Worm (Caenorhabditis elegans): ENCODE results near the gene F38A5.2.

Gene F38A5.2

ce11 chrIV:6631704-6632272 is 46.6 kb upstream of the F38A5.2 start, which contains the start of the genes cest-5.1 and C01B10.9 (continued):
- TF ChIP-seq efl-3 (GFP tag; optimal IDR thresholded peaks at IDR 0.05) (no peak), nhr-77 (tag; optimal IDR thresholded peaks at IDR 0.05) (peak; percentile 36), nhr-28 (tag; optimal IDR thresholded peaks at IDR 0.05) (no peak), F16B12.6 (tag; optimal IDR thresholded peaks at IDR 0.05) (no peak), mef-2 (tag; optimal IDR thresholded peaks at IDR 0.05) (no peak), fkh-10 (GFP tag; optimal IDR thresholded peaks at IDR 0.05) (no peak), aha-1 (tag; optimal IDR thresholded peaks at IDR 0.05) (no peak), mep-1 (tag; optimal IDR thresholded peaks at IDR 0.05) (no peak), lin-13 (GFP tag; optimal IDR thresholded peaks at IDR 0.05) (peak; percentile 42), snpc-4 (tag; optimal IDR thresholded peaks at IDR 0.05) (peak; percentile 53), C34B4.2 (tag; optimal IDR thresholded peaks at IDR 0.05) (no peak), elt-3 (tag; optimal IDR thresholded peaks at IDR 0.05) (peak in 1 of 6 experiments; percentile 46), ceh-63 (GFP tag; optimal IDR thresholded peaks at IDR 0.05) (no peak), snu-23 (GFP tag; optimal IDR thresholded peaks at IDR 0.05) (peak; percentile 85), nhr-47 (tag; optimal IDR thresholded peaks at IDR 0.05) (peak; percentile 93), ceh-88 (GFP tag; IDR thresholded peaks at IDR 0.05) (peak; percentile 70), zip-4 (GFP tag; optimal IDR thresholded peaks at IDR 0.05) (peak; percentile 48), fkh-4 (tag; optimal IDR thresholded peaks at IDR 0.05; ENCODE audit: borderline replicate concordance) (peak; percentile 91), nhr-11 (tag; optimal IDR thresholded peaks at IDR 0.05) (peak; percentile 3), dsc-1 (tag; optimal IDR thresholded peaks at IDR 0.05) (peak; percentile 88), hlh-17 (GFP tag; optimal IDR thresholded peaks at IDR 0.05; ENCODE audit: borderline replicate concordance) (no peak), hpl-2 (GFP tag; optimal IDR thresholded peaks at IDR 0.05) (no peak), nhr-85 (tag) (peak; percentile 92), nhr-19 (GFP tag; conservative IDR thresholded peaks at IDR 0.05) (peak; percentile 85), lir-3 (tag; optimal IDR thresholded peaks at IDR 0.05; ENCODE audit: poor library complexity) (peak; percentile 96), ceh-82 (tag; optimal IDR thresholded peaks at IDR 0.05) (peak; percentile 48 to 79 (median 61)), nhr-237 (tag; optimal IDR thresholded peaks at IDR 0.05) (no peak), skn-1 (tag; optimal IDR thresholded peaks at IDR 0.05) (peak; percentile 77), grh-1 (GFP tag; IDR thresholded peaks at IDR 0.05) (peak; percentile 57; the same call in 1 of the 2 replicates), nhr-20 (tag; optimal IDR thresholded peaks at IDR 0.05) (peak; percentile 80), mdl-1 (tag; optimal IDR thresholded peaks at IDR 0.05) (peak in 1 of 2 experiments; percentile 28), hlh-4 (tag; optimal IDR thresholded peaks at IDR 0.05) (peak; percentile 28)

ce11 chrIV:6627798-6628197 is 42.6 kb upstream of the F38A5.2 start, which contains the start of gene cest-5.2:
Gene cest-5.2, minus strand, starts transcription at chrIV:6627925.
- no peak for TF ChIP-seq fkh-4 (tag; optimal IDR thresholded peaks at IDR 0.05; ENCODE audit: borderline replicate concordance)
- TF ChIP-seq nhr-90 (tag; optimal IDR thresholded peaks at IDR 0.05; ENCODE audit: poor library complexity), result peak; percentile 9
- TF ChIP-seq elt-2 (tag; optimal IDR thresholded peaks at IDR 0.05), result peak; percentile 51
- TF ChIP-seq sup-37 (GFP tag; optimal IDR thresholded peaks at IDR 0.05), result no peak
- no peak for TF ChIP-seq mab-9 (GFP tag; IDR thresholded peaks at IDR 0.05)
- TF ChIP-seq nhr-76 (tag; optimal IDR thresholded peaks at IDR 0.05), result no peak
- TF ChIP-seq isw-1 (GFP tag; IDR thresholded peaks at IDR 0.05), result no peak

- no peak for TF ChIP-seq hlh-4 (tag; optimal IDR thresholded peaks at IDR 0.05)
- no peak for TF ChIP-seq fkh-4 (tag; optimal IDR thresholded peaks at IDR 0.05; ENCODE audit: borderline replicate concordance)
- no peak for TF ChIP-seq rnt-1 (tag; optimal IDR thresholded peaks at IDR 0.05)
- no peak for TF ChIP-seq ceh-82 (tag; optimal IDR thresholded peaks at IDR 0.05)
- TF ChIP-seq egl-13 (tag; optimal IDR thresholded peaks at IDR 0.05), result no peak
- no peak for TF ChIP-seq nhr-28 (tag; optimal IDR thresholded peaks at IDR 0.05)
Observed at ce11 chrIV:6623390-6623789, 38.2 kb upstream of the F38A5.2 start, which contains the start of gene C01B10.44. Gene C01B10.44, plus strand, starts transcription at chrIV:6623690.

All from whole organism, L1 larva.